Worm (Caenorhabditis elegans): ENCODE data around the gene F22B7.9.

F22B7.9 gene

DNA sequence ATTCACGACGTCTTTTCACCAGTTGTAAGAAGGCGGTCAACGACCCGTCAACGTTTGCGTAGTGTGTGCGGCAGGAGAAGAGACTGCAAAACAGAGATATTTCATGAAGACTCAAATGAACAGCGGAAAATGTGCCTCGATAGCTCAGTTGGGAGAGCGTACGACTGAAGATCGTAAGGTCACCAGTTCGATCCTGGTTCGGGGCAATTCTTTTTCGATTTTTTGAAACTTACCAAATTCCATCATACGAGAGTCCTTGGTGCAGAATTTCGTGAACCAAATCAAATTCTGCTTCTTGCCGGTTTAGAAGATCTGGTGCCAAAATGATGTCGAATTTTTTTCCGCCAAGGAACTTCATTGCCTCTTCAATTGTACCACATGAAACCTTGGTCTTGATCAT is 803 bp downstream of the F22B7.9 start (continued):
- TF ChIP-seq zip-8 (tag; optimal IDR thresholded peaks at IDR 0.05) (no peak), cnd-1 (tag; optimal IDR thresholded peaks at IDR 0.05) (peak; percentile 32), ceh-39 (tag; optimal IDR thresholded peaks at IDR 0.05) (no peak), elt-3 (tag; optimal IDR thresholded peaks at IDR 0.05) (no peak), lin-13 (tag; optimal IDR thresholded peaks at IDR 0.05) (no peak), nhr-28 (tag; optimal IDR thresholded peaks at IDR 0.05) (no peak)

DNA sequence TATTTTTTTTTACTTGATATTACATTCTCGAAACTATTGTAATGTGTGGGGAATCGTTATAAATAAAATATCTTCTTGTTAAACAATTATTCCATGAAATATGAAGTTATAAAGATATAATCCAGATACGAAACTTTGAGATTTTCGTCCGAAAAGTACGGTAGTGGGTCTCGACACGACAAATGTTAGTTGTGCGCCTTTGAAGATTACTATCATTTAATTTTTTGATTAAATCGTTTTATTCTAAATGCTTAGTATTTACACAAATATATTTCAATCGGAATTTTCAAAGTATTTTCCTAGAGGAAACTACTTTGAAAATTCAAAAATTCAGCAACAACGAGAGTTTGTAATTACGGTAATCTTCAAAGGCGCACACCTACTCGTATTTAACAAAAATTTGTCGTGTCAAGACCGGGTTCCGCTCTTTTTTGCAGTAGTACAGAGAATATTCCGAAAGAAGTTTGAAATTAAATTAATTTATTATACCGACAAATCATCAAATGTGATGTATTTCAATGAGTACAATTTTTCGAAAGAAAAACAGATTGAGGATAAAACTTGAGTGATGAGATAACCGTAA is 1.5 kb downstream of the F22B7.9 start:
- TF ChIP-seq blmp-1 (tag; optimal IDR thresholded peaks at IDR 0.05), result no peak
- TF ChIP-seq lin-13 (tag; optimal IDR thresholded peaks at IDR 0.05), result no peak
- TF ChIP-seq ceh-83 (GFP tag; optimal IDR thresholded peaks at IDR 0.05), result no peak
- TF ChIP-seq lsy-2 (tag; optimal IDR thresholded peaks at IDR 0.05), result no peak
- no peak for TF ChIP-seq pha-4 (tag; optimal IDR thresholded peaks at IDR 0.05)
- TF ChIP-seq zip-8 (tag; optimal IDR thresholded peaks at IDR 0.05), result no peak
- no peak for TF ChIP-seq ham-2 (GFP tag; optimal IDR thresholded peaks at IDR 0.05)
- TF ChIP-seq unc-39 (tag; optimal IDR thresholded peaks at IDR 0.05), result no peak
- no peak for TF ChIP-seq tbx-8 (GFP tag; optimal IDR thresholded peaks at IDR 0.05)

DNA sequence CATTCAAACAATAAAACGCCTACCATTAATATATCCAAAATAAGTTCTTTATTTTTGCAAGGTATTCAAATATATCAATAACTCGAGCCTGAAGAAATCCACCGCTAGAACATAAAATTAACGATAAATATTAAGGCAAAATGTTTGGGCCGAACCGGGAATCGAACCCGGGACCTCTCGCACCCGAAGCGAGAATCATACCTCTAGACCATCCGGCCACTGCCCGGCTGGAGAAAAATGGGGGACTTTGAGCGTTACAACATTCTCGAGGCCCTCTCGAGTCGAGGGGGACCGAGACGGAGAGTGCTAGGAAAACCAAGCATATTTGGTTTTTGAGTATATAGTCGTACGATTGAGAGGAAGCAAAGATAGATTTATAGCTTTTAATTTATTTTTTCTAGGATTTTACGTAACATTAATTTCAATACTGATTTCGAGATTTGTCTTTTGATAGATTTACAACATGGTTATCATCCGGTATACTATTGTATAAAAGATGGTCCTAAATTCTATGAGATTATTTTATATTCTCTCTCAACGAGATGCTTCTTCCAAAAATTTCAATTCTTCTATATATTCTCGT is 3.4 kb downstream of the F22B7.9 start, which contains the start of gene flp-23:
TSS of gene flp-23 (plus strand) at position 533 of the 583 bp plus-strand sequence.
- TF ChIP-seq bed-3 (GFP tag; optimal IDR thresholded peaks at IDR 0.05) (peak; percentile 68), nhr-76 (tag; optimal IDR thresholded peaks at IDR 0.05) (no peak), nhr-237 (tag; optimal IDR thresholded peaks at IDR 0.05) (no peak), drap-1 (GFP tag; optimal IDR thresholded peaks at IDR 0.05) (peak; percentile 80), ceh-43 (GFP tag; optimal IDR thresholded peaks at IDR 0.05) (peak; percentile 71), zip-8 (tag; optimal IDR thresholded peaks at IDR 0.05) (no peak), lsy-2 (tag; optimal IDR thresholded peaks at IDR 0.05) (no peak), ham-2 (GFP tag; optimal IDR thresholded peaks at IDR 0.05) (peak; percentile 34), ceh-39 (tag; optimal IDR thresholded peaks at IDR 0.05) (no peak), hlh-1 (tag; optimal IDR thresholded peaks at IDR 0.05) (peak; percentile 0), elt-1 (tag; optimal IDR thresholded peaks at IDR 0.05; ENCODE audit: borderline replicate concordance, insufficient read depth) (no peak), elt-3 (tag; optimal IDR thresholded peaks at IDR 0.05) (no peak), flh-1 (GFP tag; optimal IDR thresholded peaks at IDR 0.05) (peak; percentile 52), M03D4.4 (tag; optimal IDR thresholded peaks at IDR 0.05) (peak; percentile 85), mep-1 (tag; optimal IDR thresholded peaks at IDR 0.05) (peak; percentile 12), nhr-12 (tag; optimal IDR thresholded peaks at IDR 0.05) (no peak), unc-62 (GFP tag; optimal IDR thresholded peaks at IDR 0.05) (no peak), ceh-83 (GFP tag; optimal IDR thresholded peaks at IDR 0.05) (peak; percentile 89), blmp-1 (tag; optimal IDR thresholded peaks at IDR 0.05) (peak; percentile 22), lin-32 (GFP tag; optimal IDR thresholded peaks at IDR 0.05) (peak; percentile 50), sem-2 (GFP tag; optimal IDR thresholded peaks at IDR 0.05) (peak; percentile 73), sptf-1 (tag; optimal IDR thresholded peaks at IDR 0.05) (peak; percentile 88), unc-120 (tag; optimal IDR thresholded peaks at IDR 0.05; ENCODE audit: poor library complexity, severe bottlenecking) (peak; percentile 66), nhr-2 (tag; optimal IDR thresholded peaks at IDR 0.05) (no peak), cnd-1 (tag; optimal IDR thresholded peaks at IDR 0.05) (peak; percentile 78), mls-2 (tag; optimal IDR thresholded peaks at IDR 0.05) (peak; percentile 87), mab-5 (tag; optimal IDR thresholded peaks at IDR 0.05) (no peak), ces-1 (GFP tag; optimal IDR thresholded peaks at IDR 0.05) (peak; percentile 6), snpc-4 (tag; optimal IDR thresholded peaks at IDR 0.05) (no peak)

DNA sequence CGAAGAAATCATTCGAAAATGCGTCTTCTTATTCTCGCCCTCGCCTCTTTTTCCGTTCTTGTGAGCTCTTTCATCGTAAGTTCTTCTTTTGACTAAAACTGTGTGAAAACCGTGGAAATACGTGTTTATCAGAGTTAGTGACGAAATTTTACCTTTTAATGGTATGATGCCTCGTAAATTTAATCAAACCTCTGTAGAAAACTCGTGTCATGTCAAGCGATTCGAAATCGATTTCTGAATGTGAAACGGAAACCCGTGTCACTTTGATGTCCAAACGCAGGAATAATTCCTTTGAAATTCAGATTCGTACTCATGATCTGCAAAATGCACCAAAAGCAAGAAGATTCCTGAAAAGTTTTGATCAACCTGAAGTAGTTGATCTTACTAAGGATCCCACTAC is 5.1 kb downstream of the F22B7.9 start, which contains the start of gene F22B7.3:
TSS of gene F22B7.3 (plus strand) at position 301 of the 400 bp plus-strand sequence.
- TF ChIP-seq drap-1 (GFP tag; optimal IDR thresholded peaks at IDR 0.05) (no peak), sptf-1 (tag; optimal IDR thresholded peaks at IDR 0.05) (no peak), snpc-4 (tag; optimal IDR thresholded peaks at IDR 0.05) (no peak), ces-1 (GFP tag; optimal IDR thresholded peaks at IDR 0.05) (no peak), M03D4.4 (tag; optimal IDR thresholded peaks at IDR 0.05) (no peak), tbx-8 (GFP tag; optimal IDR thresholded peaks at IDR 0.05) (no peak), hlh-1 (tag; optimal IDR thresholded peaks at IDR 0.05) (no peak), lsy-2 (tag; optimal IDR thresholded peaks at IDR 0.05) (no peak), nhr-76 (tag; optimal IDR thresholded peaks at IDR 0.05) (no peak), zip-8 (tag; optimal IDR thresholded peaks at IDR 0.05) (no peak)

Data from whole organism, mixed stage, embryonic.